Fruit fly (Drosophila melanogaster) whole organism, prepupa: ENCODE measurements around the gene t.

Experiments used
- CG4318 ChIP-seq: fragments of 200-800 bp; sonication (Bioruptor generic); optimal IDR thresholded peaks from 3 replicates; lab custom pipeline; 2017; ENCODE audit warnings: missing biosample characterization, mild to moderate bottlenecking, missing genetic modification characterization
- CG6163 ChIP-seq: fragments of 200-800 bp; sonication (Bioruptor generic); IDR thresholded peaks from 3 replicates; pipeline ENCODE4 v1.3.6; 2022; ENCODE audit warnings: missing biosample characterization, missing genetic modification characterization
- CG6276 ChIP-seq: fragments of 200-800 bp; sonication (Bioruptor generic); optimal IDR thresholded peaks from 2 replicates; lab custom pipeline; 2017; ENCODE audit warnings: missing biosample characterization, mild to moderate bottlenecking, missing genetic modification characterization
- CG6854 ChIP-seq: fragments of 200-800 bp; sonication (Bioruptor generic); optimal IDR thresholded peaks from 2 replicates; lab custom pipeline; 2017; ENCODE audit warnings: missing biosample characterization, mild to moderate bottlenecking, missing genetic modification characterization
- Hr39 ChIP-seq: fragments of 200-800 bp; sonication (Bioruptor generic); optimal IDR thresholded peaks from 2 replicates; lab custom pipeline; 2016; ENCODE audit warnings: missing biosample characterization, missing genetic modification characterization
- Smox ChIP-seq: fragments of 200-800 bp; sonication (Bioruptor generic); optimal IDR thresholded peaks from 3 replicates; lab custom pipeline; 2016; ENCODE audit warnings: missing biosample characterization, missing genetic modification characterization
- dsx ChIP-seq: fragments of 200-800 bp; optimal IDR thresholded peaks from 3 replicates; lab custom pipeline; 2019; ENCODE audit warnings: missing biosample characterization, mild to moderate bottlenecking, missing genetic modification characterization, moderate library complexity; ENCODE audit not compliant: poor library complexity, severe bottlenecking
- topi ChIP-seq: fragments of 200-800 bp; sonication (Bioruptor generic); optimal IDR thresholded peaks from 3 replicates; lab custom pipeline; 2016; ENCODE audit warnings: missing biosample characterization, missing genetic modification characterization

DNA sequence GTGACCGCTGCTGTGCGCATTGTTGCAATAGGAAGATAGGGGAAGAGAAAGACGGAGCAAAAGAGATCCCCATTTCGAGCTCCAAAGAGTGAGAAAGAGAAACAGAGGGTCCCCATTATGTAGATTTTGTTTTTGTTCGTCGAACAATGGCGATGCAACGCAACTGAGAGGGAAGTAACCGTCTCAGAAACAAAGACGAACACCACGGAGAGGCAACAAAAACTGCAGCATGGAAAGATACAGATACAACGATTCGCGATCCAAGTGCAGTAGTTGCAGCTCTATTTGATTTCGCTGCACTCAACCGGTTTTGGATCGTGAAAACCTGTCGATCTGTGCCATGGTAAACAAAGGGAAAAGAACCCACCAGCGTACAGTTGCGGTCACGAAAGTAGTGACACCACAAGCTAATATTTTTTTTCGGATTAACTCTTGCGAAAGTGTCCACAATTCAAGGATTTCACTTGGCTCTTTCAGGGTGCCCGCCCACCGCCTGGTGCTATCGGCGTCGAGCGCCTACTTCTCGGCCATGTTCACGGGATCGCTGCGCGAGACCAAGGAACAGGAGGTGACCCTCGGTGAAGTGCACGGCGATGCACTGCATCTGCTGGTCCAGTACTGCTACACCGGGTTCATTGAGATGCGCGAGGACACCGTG lies 29.1 kb upstream of the t start:
- TF ChIP-seq CG4318 (GFP tag; lab: Kevin White, UChicago) (no peak), Smox (GFP tag; lab: Kevin White, UChicago) (no peak), Hr39 (no peak), topi (GFP tag; lab: Kevin White, UChicago) (peak; percentile 12), CG6854 (no peak), CG6163 (peak; percentile 57; the same call in 2 of the 3 replicates), CG6276 (GFP tag; lab: Kevin White, UChicago) (no peak), dsx (GFP tag; lab: Kevin White, UChicago) (peak; percentile 13)
